Worm (Caenorhabditis elegans) whole organism, L1 larva: ENCODE data around the gene pqn-70.

ENCODE experiments used
- aly-2 ChIP-seq: fragments of 150-350 bp; optimal IDR thresholded peaks from 2 replicates; lab custom pipeline; 2014; ENCODE audit warnings: missing biosample characterization, missing genetic modification characterization
- dpl-1 ChIP-seq, 3 experiments: fragments of 150-350 bp in 2 of 3; sonication (generic microtip) in 1 of 3; optimal IDR thresholded peaks; 2 replicates each; lab custom pipeline; 2014 to 2017; ENCODE audit warnings: missing biosample characterization in 3 of 3, missing genetic modification characterization in 3 of 3, missing genetic modification reagents in 3 of 3
- lin-39 ChIP-seq: fragments of 150-350 bp; optimal IDR thresholded peaks from 2 replicates; lab custom pipeline; 2014; ENCODE audit warnings: missing biosample characterization, missing genetic modification reagents, missing genetic modification characterization
- mdl-1 ChIP-seq, 2 experiments: fragments of 150-350 bp; optimal IDR thresholded peaks; 2 replicates each; lab custom pipeline; 2014 to 2017; ENCODE audit warnings: missing biosample characterization in 2 of 2, missing genetic modification characterization in 2 of 2, inconsistent platforms in 1 of 2
- mef-2 ChIP-seq: fragments of 150-350 bp; optimal IDR thresholded peaks from 2 replicates; lab custom pipeline; 2014; ENCODE audit warnings: missing biosample characterization, missing genetic modification characterization
- mep-1 ChIP-seq: fragments of 150-350 bp; optimal IDR thresholded peaks from 2 replicates; lab custom pipeline; 2014; ENCODE audit warnings: missing biosample characterization, missing genetic modification characterization
- nhr-11 ChIP-seq: fragments of 150-350 bp; optimal IDR thresholded peaks from 2 replicates; lab custom pipeline; 2014; ENCODE audit warnings: missing biosample characterization, missing genetic modification characterization
- nhr-47 ChIP-seq: sonication (generic microtip); optimal IDR thresholded peaks from 2 replicates; lab custom pipeline; 2016; ENCODE audit warnings: mild to moderate bottlenecking, missing genetic modification characterization, moderate library complexity, missing compliant biosample characterization
- pag-3 ChIP-seq: sonication (generic microtip); optimal IDR thresholded peaks from 2 replicates; lab custom pipeline; 2017; ENCODE audit warnings: missing genetic modification characterization, mild to moderate bottlenecking, missing compliant biosample characterization, antibody characterized with exemption, borderline replicate concordance; ENCODE audit not compliant: insufficient read depth
- pax-3 ChIP-seq: fragments of 200-800 bp; sonication (Bioruptor generic); optimal IDR thresholded peaks from 2 replicates; lab custom pipeline; 2018; ENCODE audit warnings: mild to moderate bottlenecking, missing genetic modification characterization, moderate library complexity, missing compliant biosample characterization
- pqm-1 ChIP-seq: sonication (generic microtip); optimal IDR thresholded peaks from 3 replicates; lab custom pipeline; 2017; ENCODE audit warnings: missing biosample characterization, missing genetic modification characterization
- sup-37 ChIP-seq: fragments of 200-800 bp; sonication (Bioruptor generic); optimal IDR thresholded peaks from 2 replicates; lab custom pipeline; 2018; ENCODE audit warnings: mild to moderate bottlenecking, missing genetic modification characterization, missing compliant biosample characterization
- unc-62 ChIP-seq: fragments of 150-350 bp; optimal IDR thresholded peaks from 2 replicates; lab custom pipeline; 2014; ENCODE audit warnings: missing biosample characterization, missing genetic modification reagents, missing genetic modification characterization
- zag-1 ChIP-seq: fragments of 150-350 bp; optimal IDR thresholded peaks from 2 replicates; lab custom pipeline; 2014; ENCODE audit warnings: missing biosample characterization, missing genetic modification characterization

DNA sequence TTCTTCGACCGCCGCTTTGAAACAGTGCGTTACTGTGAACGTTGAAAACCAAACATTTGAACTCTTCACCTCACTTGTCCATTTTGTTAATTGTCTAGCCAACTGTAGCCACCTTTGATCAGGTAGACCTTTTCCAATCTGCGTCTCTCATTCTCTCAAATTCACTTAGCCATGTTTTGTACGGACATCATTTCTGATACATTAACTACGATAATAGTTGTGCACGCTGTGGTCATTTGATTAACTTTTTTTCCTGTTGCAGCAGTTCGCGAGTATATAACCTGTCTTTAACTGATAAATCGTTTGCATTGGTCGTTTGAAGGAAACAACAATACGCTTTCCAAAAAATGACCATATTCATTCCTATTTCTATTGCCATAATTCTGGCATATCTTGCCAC is 11.1 kb downstream of the pqn-70 start, which contains the start of gene cyp-29A2:
- TF ChIP-seq dpl-1 (GFP tag; optimal IDR thresholded peaks at IDR 0.05; lab: Kevin White, UChicago) (no peak), pqm-1 (tag; lab: Kevin White, UChicago) (no peak), mdl-1 (tag; optimal IDR thresholded peaks at IDR 0.05; lab: Kevin White, UChicago) (no peak), unc-62 (GFP tag; lab: Kevin White, UChicago) (no peak), nhr-11 (tag; lab: Kevin White, UChicago) (no peak), nhr-47 (tag; lab: Kevin White, UChicago) (no peak), mep-1 (tag; lab: Kevin White, UChicago) (no peak), mef-2 (tag; lab: Kevin White, UChicago) (no peak), zag-1 (tag; lab: Kevin White, UChicago) (no peak), sup-37 (GFP tag; lab: Kevin White, UChicago) (no peak), aly-2 (tag; lab: Kevin White, UChicago) (no peak), lin-39 (tag; lab: Kevin White, UChicago) (no peak), pax-3 (no peak), pag-3 (tag; lab: Kevin White, UChicago) (no peak)
